Fruit fly (Drosophila melanogaster) Kc167 (cell line): Measurements from ENCODE around the gene CG8188.

Experiments
- Myc ChIP-seq: fragments of >200 bp; optimal IDR thresholded peaks from 2 replicates; lab custom pipeline; 2017; ENCODE audit warnings: missing external identifiers
- Sin3A ChIP-seq: fragments of >200 bp; optimal IDR thresholded peaks from 2 replicates; lab custom pipeline; 2018; ENCODE audit warnings: missing external identifiers
- h ChIP-seq: fragments of >200 bp; optimal IDR thresholded peaks from 3 replicates; lab custom pipeline; 2018; ENCODE audit warnings: missing external identifiers
- insv ChIP-seq: fragments of >200 bp; optimal IDR thresholded peaks from 3 replicates; lab custom pipeline; 2018; ENCODE audit warnings: missing external identifiers
- psq ChIP-seq: fragments of >200 bp; optimal IDR thresholded peaks from 2 replicates; lab custom pipeline; 2017; ENCODE audit warnings: missing external identifiers
- ttk ChIP-seq: sonication (Bioruptor generic); optimal IDR thresholded peaks from 2 replicates; lab custom pipeline; 2017; ENCODE audit warnings: missing external identifiers

dm6 chrX:17656501-17656900 lies 46.3 kb downstream of the CG8188 start, which contains the start of gene IntS2:
- TF ChIP-seq ttk (lab: Kevin White, UChicago) (no peak), h (no peak), Sin3A (lab: Kevin White, UChicago) (no peak), Myc (lab: Kevin White, UChicago) (no peak), insv (no peak), psq (lab: Kevin White, UChicago) (no peak)
